Worm (Caenorhabditis elegans): ENCODE data around the gene M117.1.

M117.1 gene

ce11 chrIV:11803044-11803443 lies 11.0 kb upstream of the M117.1 start, which contains the start of gene H01G02.4:
Gene H01G02.4, minus strand, starts transcription at chrIV:11803144.
- TF ChIP-seq nhr-76 (tag; optimal IDR thresholded peaks at IDR 0.05): no peak
- no peak for TF ChIP-seq ceh-82 (tag; optimal IDR thresholded peaks at IDR 0.05)
- TF ChIP-seq daf-12 (tag; optimal IDR thresholded peaks at IDR 0.05): no peak

- TF ChIP-seq ztf-11 (tag; optimal IDR thresholded peaks at IDR 0.05) (no peak), ztf-4 (tag; optimal IDR thresholded peaks at IDR 0.05) (no peak), ceh-9 (tag; optimal IDR thresholded peaks at IDR 0.05) (no peak), sea-2 (GFP tag; optimal IDR thresholded peaks at IDR 0.05) (no peak), zag-1 (tag; optimal IDR thresholded peaks at IDR 0.05) (no peak), elt-1 (tag; optimal IDR thresholded peaks at IDR 0.05) (no peak), nhr-12 (tag; optimal IDR thresholded peaks at IDR 0.05) (no peak), lin-39 (tag; optimal IDR thresholded peaks at IDR 0.05) (no peak), tbx-2 (tag; optimal IDR thresholded peaks at IDR 0.05) (no peak), skn-1 (tag; optimal IDR thresholded peaks at IDR 0.05) (no peak), eor-1 (tag; optimal IDR thresholded peaks at IDR 0.05) (no peak), elt-2 (tag; optimal IDR thresholded peaks at IDR 0.05) (no peak)
Measured at ce11 chrIV:11804053-11804452, 10.0 kb upstream of the M117.1 start, which contains the start of gene H01G02.1. Gene H01G02.1, minus strand, starts transcription at chrIV:11804153.

ce11 chrIV:11809047-11809446 lies 5.0 kb upstream of the M117.1 start:
- TF ChIP-seq nhr-43 (tag; optimal IDR thresholded peaks at IDR 0.05; ENCODE audit: poor library complexity, severe bottlenecking): peak; percentile 69
- no peak for TF ChIP-seq nfya-1 (tag; optimal IDR thresholded peaks at IDR 0.05; ENCODE audit: insufficient read depth)
- TF ChIP-seq nhr-11 (tag; optimal IDR thresholded peaks at IDR 0.05): no peak
- peak; percentile 84 for TF ChIP-seq nhr-23 (tag; optimal IDR thresholded peaks at IDR 0.05)
- TF ChIP-seq nhr-237 (tag; optimal IDR thresholded peaks at IDR 0.05): no peak
- TF ChIP-seq sea-2 (GFP tag; optimal IDR thresholded peaks at IDR 0.05): no peak
- peak in 2 of 3 experiments; percentile 42 to 67 for TF ChIP-seq elt-3 (tag; optimal IDR thresholded peaks at IDR 0.05)
- peak; percentile 28 for TF ChIP-seq nhr-25 (tag; optimal IDR thresholded peaks at IDR 0.05)
- TF ChIP-seq snpc-4 (tag; optimal IDR thresholded peaks at IDR 0.05): no peak

- TF ChIP-seq nhr-67 (tag; optimal IDR thresholded peaks at IDR 0.05) (no peak), ceh-9 (tag; optimal IDR thresholded peaks at IDR 0.05) (no peak), sea-2 (GFP tag; optimal IDR thresholded peaks at IDR 0.05) (no peak), eor-1 (tag; optimal IDR thresholded peaks at IDR 0.05) (no peak), unc-39 (tag; optimal IDR thresholded peaks at IDR 0.05) (no peak), fos-1 (tag; optimal IDR thresholded peaks at IDR 0.05) (no peak), nhr-23 (tag; optimal IDR thresholded peaks at IDR 0.05) (peak; percentile 74), ceh-16 (tag; optimal IDR thresholded peaks at IDR 0.05) (no peak), jun-1 (tag; optimal IDR thresholded peaks at IDR 0.05) (peak; percentile 19), egl-27 (tag; optimal IDR thresholded peaks at IDR 0.05) (no peak), tbx-2 (tag; optimal IDR thresholded peaks at IDR 0.05) (peak; percentile 14), pha-4 (tag; optimal IDR thresholded peaks at IDR 0.05) (peak; percentile 63), snpc-4 (tag; optimal IDR thresholded peaks at IDR 0.05) (peak; percentile 72), nhr-237 (tag; optimal IDR thresholded peaks at IDR 0.05) (no peak), nhr-28 (tag; optimal IDR thresholded peaks at IDR 0.05) (no peak), mml-1 (tag; optimal IDR thresholded peaks at IDR 0.05) (no peak), R02D3.7 (tag; optimal IDR thresholded peaks at IDR 0.05) (peak; percentile 51), ceh-28 (tag; optimal IDR thresholded peaks at IDR 0.05) (peak; percentile 13), nhr-11 (tag; optimal IDR thresholded peaks at IDR 0.05) (peak; percentile 41), ztf-11 (tag; optimal IDR thresholded peaks at IDR 0.05) (no peak), nhr-12 (tag; optimal IDR thresholded peaks at IDR 0.05) (no peak), nfya-1 (tag; optimal IDR thresholded peaks at IDR 0.05; ENCODE audit: insufficient read depth) (peak; percentile 89), skn-1 (tag; optimal IDR thresholded peaks at IDR 0.05) (no peak), pqm-1 (tag; optimal IDR thresholded peaks at IDR 0.05) (no peak), elt-2 (tag; optimal IDR thresholded peaks at IDR 0.05) (peak; percentile 4), fkh-2 (tag; optimal IDR thresholded peaks at IDR 0.05) (no peak), nhr-25 (tag; optimal IDR thresholded peaks at IDR 0.05) (peak; percentile 59), elt-3 (tag; optimal IDR thresholded peaks at IDR 0.05) (no peak), egl-5 (tag; optimal IDR thresholded peaks at IDR 0.05) (peak; percentile 74), nhr-43 (tag; optimal IDR thresholded peaks at IDR 0.05; ENCODE audit: poor library complexity, severe bottlenecking) (peak; percentile 4), aly-2 (tag; optimal IDR thresholded peaks at IDR 0.05) (no peak), unc-62 (GFP tag; optimal IDR thresholded peaks at IDR 0.05) (peak; percentile 35), zag-1 (tag; optimal IDR thresholded peaks at IDR 0.05) (peak; percentile 44), lin-15B (tag; optimal IDR thresholded peaks at IDR 0.05) (no peak), lsy-12 (tag; optimal IDR thresholded peaks at IDR 0.05) (peak; percentile 42), hmg-11 (tag; optimal IDR thresholded peaks at IDR 0.05) (peak; percentile 95), ztf-4 (tag; optimal IDR thresholded peaks at IDR 0.05) (no peak), mdl-1 (tag; optimal IDR thresholded peaks at IDR 0.05) (no peak), nhr-77 (tag; optimal IDR thresholded peaks at IDR 0.05) (no peak), ceh-82 (tag; optimal IDR thresholded peaks at IDR 0.05) (peak; percentile 17), elt-1 (tag; optimal IDR thresholded peaks at IDR 0.05) (peak; percentile 5), fkh-10 (GFP tag; optimal IDR thresholded peaks at IDR 0.05) (peak; percentile 74)
Measured at ce11 chrIV:11809708-11810114, 4.3 kb upstream of the M117.1 start.
